Fruit fly (Drosophila melanogaster): ENCODE results near the gene CG31415.
A peak's percentile ranks its signal among the peaks of the same experiment; 100 is the strongest.

Gene CG31415

DNA sequence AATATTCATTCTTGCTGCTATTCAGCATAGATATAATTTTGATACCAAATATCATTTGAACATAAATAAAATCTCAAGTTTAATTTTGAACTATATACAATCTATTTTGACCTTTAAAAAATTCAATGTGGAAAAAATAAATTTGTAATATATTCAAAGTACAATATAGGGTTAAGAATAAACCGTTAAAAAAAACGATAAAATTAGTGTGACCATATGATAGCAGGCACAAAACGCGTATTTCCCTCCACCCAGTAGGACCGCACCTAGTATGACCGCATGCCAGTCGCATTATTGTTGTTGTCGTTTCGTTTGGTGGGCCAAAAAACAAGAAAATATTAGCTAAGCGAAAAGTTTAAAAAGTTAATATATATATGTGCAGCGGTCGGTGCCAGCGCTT, 49.7 kb downstream of the CG31415 start, which contains the start of gene CG8516 (continued):
- TF ChIP-seq odd (GFP tag; optimal IDR thresholded peaks at IDR 0.05) = no peak
- no peak for TF ChIP-seq tio (GFP tag; optimal IDR thresholded peaks at IDR 0.05)
- no peak for TF ChIP-seq gcm (GFP tag; optimal IDR thresholded peaks at IDR 0.05)
- no peak for TF ChIP-seq ac (GFP tag; optimal IDR thresholded peaks at IDR 0.05)
- TF ChIP-seq CG11456 (GFP tag; IDR thresholded peaks at IDR 0.05) = no peak
- TF ChIP-seq CG6854 (GFP tag; optimal IDR thresholded peaks at IDR 0.05) = no peak
- no peak for TF ChIP-seq inv (GFP tag; IDR thresholded peaks at IDR 0.05; ENCODE audit: partially characterized antibody)
- no peak for TF ChIP-seq zfh2 (GFP tag; optimal IDR thresholded peaks at IDR 0.05)
- TF ChIP-seq trh (GFP tag; optimal IDR thresholded peaks at IDR 0.05) = no peak
- TF ChIP-seq CG12744 (GFP tag; optimal IDR thresholded peaks at IDR 0.05) = no peak
- TF ChIP-seq CG17568 (GFP tag; optimal IDR thresholded peaks at IDR 0.05) = no peak
- TF ChIP-seq Trl (optimal IDR thresholded peaks at IDR 0.05) = no peak
- no peak for TF ChIP-seq Trl (GFP tag; optimal IDR thresholded peaks at IDR 0.05)
- peak; percentile 17 for TF ChIP-seq CG17186 (GFP tag; optimal IDR thresholded peaks at IDR 0.05)
- TF ChIP-seq CG16779 (GFP tag; IDR thresholded peaks at IDR 0.05) = no peak
- peak; percentile 23 for TF ChIP-seq CG8924 (tag; optimal IDR thresholded peaks at IDR 0.05)
- TF ChIP-seq CG4282 (GFP tag; optimal IDR thresholded peaks at IDR 0.05) = no peak
- TF ChIP-seq grau (tag; optimal IDR thresholded peaks at IDR 0.05) = peak; percentile 18
- TF ChIP-seq HLH3B (GFP tag; IDR thresholded peaks at IDR 0.05) = no peak
- no peak for TF ChIP-seq ewg (GFP tag; optimal IDR thresholded peaks at IDR 0.05)
- no peak for TF ChIP-seq CG7963 (GFP tag; IDR thresholded peaks at IDR 0.05; ENCODE audit: partially characterized antibody)
- no peak for TF ChIP-seq pnt (GFP tag; optimal IDR thresholded peaks at IDR 0.05)
- no peak for TF ChIP-seq CG10274 (GFP tag; optimal IDR thresholded peaks at IDR 0.05)
- no peak for TF ChIP-seq seq (GFP tag; IDR thresholded peaks at IDR 0.05)
- TF ChIP-seq Taf1 (GFP tag; IDR thresholded peaks at IDR 0.05) = no peak
- no peak for TF ChIP-seq danr (GFP tag; IDR thresholded peaks at IDR 0.05)
- TF ChIP-seq CG30020 (tag; optimal IDR thresholded peaks at IDR 0.05) = no peak
- TF ChIP-seq MBD-R2 (GFP tag; IDR thresholded peaks at IDR 0.05) = peak; percentile 81
- no peak for TF ChIP-seq Xbp1 (GFP tag; optimal IDR thresholded peaks at IDR 0.05)
- no peak for TF ChIP-seq otp (GFP tag; IDR thresholded peaks at IDR 0.05)
- no peak for TF ChIP-seq onecut (GFP tag; IDR thresholded peaks at IDR 0.05)
- TF ChIP-seq fu2 (GFP tag; optimal IDR thresholded peaks at IDR 0.05) = no peak
- TF ChIP-seq chm (GFP tag; IDR thresholded peaks at IDR 0.05) = no peak
- TF ChIP-seq CG15514 (GFP tag; optimal IDR thresholded peaks at IDR 0.05) = peak; percentile 44
- TF ChIP-seq Adf1 (GFP tag; IDR thresholded peaks at IDR 0.05) = 0 out of 2 replicates have a peak, but pooled peaks have one; percentile 10
- TF ChIP-seq Oaz (GFP tag; IDR thresholded peaks at IDR 0.05) = no peak
- no peak for TF ChIP-seq dysf (GFP tag; IDR thresholded peaks at IDR 0.05)
- no peak for TF ChIP-seq CG7786 (GFP tag; optimal IDR thresholded peaks at IDR 0.05)
- peak; percentile 53 for TF ChIP-seq CoRest (tag; optimal IDR thresholded peaks at IDR 0.05)
- no peak for TF ChIP-seq NFAT (GFP tag; IDR thresholded peaks at IDR 0.05)
- peak; percentile 49 for TF ChIP-seq E2f2 (GFP tag; IDR thresholded peaks at IDR 0.05)
- TF ChIP-seq CG10959 (GFP tag; IDR thresholded peaks at IDR 0.05) = no peak
- no peak for TF ChIP-seq CG12236 (GFP tag; optimal IDR thresholded peaks at IDR 0.05)
- no peak for TF ChIP-seq CG11560 (tag; IDR thresholded peaks at IDR 0.05)
- TF ChIP-seq unpg (GFP tag; optimal IDR thresholded peaks at IDR 0.05) = no peak
- no peak for TF ChIP-seq CG2875 (GFP tag; optimal IDR thresholded peaks at IDR 0.05)
- no peak for TF ChIP-seq Ptx1 (GFP tag; IDR thresholded peaks at IDR 0.05)
- TF ChIP-seq Aef1 (GFP tag; IDR thresholded peaks at IDR 0.05) = peak; percentile 67
- TF ChIP-seq zfh1 (GFP tag; IDR thresholded peaks at IDR 0.05) = no peak
- TF ChIP-seq zen (tag; optimal IDR thresholded peaks at IDR 0.05) = peak; percentile 14
- TF ChIP-seq Dip3 (GFP tag; optimal IDR thresholded peaks at IDR 0.05) = no peak
- TF ChIP-seq CG12659 (GFP tag; optimal IDR thresholded peaks at IDR 0.05) = peak; percentile 57
- no peak for TF ChIP-seq CG3838 (GFP tag; optimal IDR thresholded peaks at IDR 0.05)
